Worm (Caenorhabditis elegans) whole organism, young adult: ENCODE data around the gene coq-2.

ENCODE experiments used
- B0019.2 ChIP-seq: fragments of 200-800 bp; sonication (Bioruptor generic); conservative IDR thresholded peaks from 2 replicates; pipeline ENCODE4 v1.3.6; 2022; ENCODE audit warnings: missing genetic modification reagents, missing genetic modification characterization, missing compliant biosample characterization
- F23B12.7 ChIP-seq: sonication (generic microtip); optimal IDR thresholded peaks from 2 replicates; lab custom pipeline; 2017; ENCODE audit warnings: missing genetic modification characterization, mild to moderate bottlenecking, missing compliant biosample characterization, antibody characterized with exemption, moderate library complexity; ENCODE audit not compliant: insufficient read depth
- F33H1.4 ChIP-seq: fragments of 200-800 bp; sonication (Bioruptor generic); IDR thresholded peaks from 2 replicates; pipeline ENCODE4 v1.3.6; 2022; ENCODE audit warnings: missing genetic modification reagents, missing genetic modification characterization, missing compliant biosample characterization
- F39B2.1 ChIP-seq: fragments of 200-800 bp; sonication (Bioruptor generic); IDR thresholded peaks from 2 replicates; pipeline ENCODE4 v1.3.6; 2022; ENCODE audit warnings: missing genetic modification reagents, missing genetic modification characterization, missing compliant biosample characterization
- F49E8.2 ChIP-seq: sonication (generic microtip); optimal IDR thresholded peaks from 3 replicates; lab custom pipeline; 2017; ENCODE audit warnings: missing genetic modification characterization, mild to moderate bottlenecking, missing compliant biosample characterization, antibody characterized with exemption, moderate library complexity; ENCODE audit not compliant: insufficient read depth
- T07F8.4 ChIP-seq: sonication (generic microtip); optimal IDR thresholded peaks from 2 replicates; lab custom pipeline; 2016; ENCODE audit warnings: mild to moderate bottlenecking, missing genetic modification characterization, moderate library complexity, missing compliant biosample characterization
- Y67H2A.10 ChIP-seq: fragments of 200-800 bp; sonication (Bioruptor generic); conservative IDR thresholded peaks from 2 replicates; pipeline ENCODE4 v1.3.6; 2022; ENCODE audit warnings: missing genetic modification reagents, missing genetic modification characterization, missing compliant biosample characterization
- Y79H2A.3 ChIP-seq: fragments of 200-800 bp; sonication (Bioruptor generic); conservative IDR thresholded peaks from 2 replicates; pipeline ENCODE4 v1.3.6; 2022; ENCODE audit warnings: missing genetic modification reagents, missing genetic modification characterization, missing compliant biosample characterization
- akir-1 ChIP-seq: fragments of 200-800 bp; sonication (Bioruptor generic); optimal IDR thresholded peaks from 2 replicates; lab custom pipeline; 2018; ENCODE audit warnings: mild to moderate bottlenecking, missing genetic modification characterization, moderate library complexity, missing compliant biosample characterization
- aptf-2 ChIP-seq: fragments of 200-800 bp; sonication (Bioruptor generic); conservative IDR thresholded peaks from 2 replicates; pipeline ENCODE4 v1.3.6; 2022; ENCODE audit warnings: missing genetic modification reagents, missing genetic modification characterization, missing compliant biosample characterization
- atf-7 ChIP-seq: sonication (generic microtip); optimal IDR thresholded peaks from 2 replicates; lab custom pipeline; 2017; ENCODE audit warnings: mild to moderate bottlenecking, missing genetic modification characterization, missing compliant biosample characterization
- athp-1 ChIP-seq: sonication (generic microtip); optimal IDR thresholded peaks from 2 replicates; lab custom pipeline; 2017; ENCODE audit warnings: mild to moderate bottlenecking, missing genetic modification characterization, missing compliant biosample characterization
- attf-3 ChIP-seq: fragments of 200-800 bp; sonication (Bioruptor generic); conservative IDR thresholded peaks from 2 replicates; pipeline ENCODE4 v1.3.6; 2022; ENCODE audit warnings: missing genetic modification reagents, missing genetic modification characterization, missing compliant biosample characterization
- attf-6 ChIP-seq: fragments of 200-800 bp; sonication (Bioruptor generic); IDR thresholded peaks from 2 replicates; pipeline ENCODE4 v1.3.6; 2022; ENCODE audit warnings: missing genetic modification reagents, missing genetic modification characterization, missing compliant biosample characterization
- cebp-1 ChIP-seq, 2 experiments: fragments of 200-800 bp in 1 of 2; sonication (Bioruptor generic) in 1 of 2; sonication (generic microtip) in 1 of 2; IDR thresholded peaks in 1 of 2; optimal IDR thresholded peaks in 1 of 2; 2 replicates each; pipeline versions ENCODE4 v1.3.6 to Lab custom; 2017 to 2022; ENCODE audit warnings: missing compliant biosample characterization in 2 of 2, missing genetic modification characterization in 2 of 2, mild to moderate bottlenecking in 1 of 2, missing genetic modification reagents in 1 of 2, moderate library complexity in 1 of 2
- ceh-27 ChIP-seq: fragments of 200-800 bp; sonication (Bioruptor generic); optimal IDR thresholded peaks from 2 replicates; lab custom pipeline; 2018; ENCODE audit warnings: mild to moderate bottlenecking, missing genetic modification characterization, moderate library complexity, missing compliant biosample characterization
- ceh-91 ChIP-seq: fragments of 200-800 bp; sonication (Bioruptor generic); IDR thresholded peaks from 2 replicates; pipeline ENCODE4 v1.3.6; 2022; ENCODE audit warnings: missing genetic modification reagents, missing genetic modification characterization, missing compliant biosample characterization
- dox-1 ChIP-seq: fragments of 200-800 bp; sonication (Bioruptor generic); IDR thresholded peaks from 2 replicates; pipeline ENCODE4 v1.3.6; 2022; ENCODE audit warnings: missing genetic modification reagents, missing genetic modification characterization, missing compliant biosample characterization
- dpl-1 ChIP-seq: fragments of 150-350 bp; optimal IDR thresholded peaks from 2 replicates; lab custom pipeline; 2014; ENCODE audit warnings: missing biosample characterization, missing genetic modification reagents, missing genetic modification characterization
- ets-4 ChIP-seq: fragments of 200-800 bp; sonication (Bioruptor generic); optimal IDR thresholded peaks from 2 replicates; lab custom pipeline; 2018; ENCODE audit warnings: mild to moderate bottlenecking, missing genetic modification characterization, missing compliant biosample characterization
- hlh-12 ChIP-seq: sonication (generic microtip); optimal IDR thresholded peaks from 2 replicates; lab custom pipeline; 2016; ENCODE audit warnings: missing genetic modification characterization, missing compliant biosample characterization
- hlh-26 ChIP-seq: fragments of 200-800 bp; sonication (Bioruptor generic); conservative IDR thresholded peaks from 2 replicates; pipeline ENCODE4 v1.3.6; 2022; ENCODE audit warnings: missing genetic modification reagents, missing genetic modification characterization, missing compliant biosample characterization
- lin-26 ChIP-seq: fragments of 200-800 bp; sonication (Bioruptor generic); IDR thresholded peaks from 2 replicates; pipeline ENCODE4 v1.3.6; 2022; ENCODE audit warnings: missing genetic modification reagents, missing genetic modification characterization, missing compliant biosample characterization
- lin-35 ChIP-seq, 3 experiments: fragments of 150-350 bp in 2 of 3; sonication (generic microtip) in 1 of 3; optimal IDR thresholded peaks; 2 replicates each; lab custom pipeline; 2014 to 2018; ENCODE audit warnings: missing biosample characterization in 3 of 3, missing genetic modification characterization in 3 of 3, missing genetic modification reagents in 3 of 3
- lin-40 ChIP-seq: sonication (generic microtip); optimal IDR thresholded peaks from 2 replicates; lab custom pipeline; 2016; ENCODE audit warnings: missing genetic modification characterization, mild to moderate bottlenecking, missing compliant biosample characterization, missing genotype, missing genetic modification reagents
- lin-54 ChIP-seq: fragments of 200-800 bp; sonication (Bioruptor generic); optimal IDR thresholded peaks from 2 replicates; lab custom pipeline; 2018; ENCODE audit warnings: mild to moderate bottlenecking, missing genetic modification characterization, missing compliant biosample characterization
- lir-1 ChIP-seq: fragments of 200-800 bp; sonication (Bioruptor generic); conservative IDR thresholded peaks from 2 replicates; pipeline ENCODE4 v1.3.6; 2022; ENCODE audit warnings: missing genetic modification reagents, missing genetic modification characterization, missing compliant biosample characterization
- lsl-1 ChIP-seq: fragments of 200-800 bp; sonication (Bioruptor generic); optimal IDR thresholded peaks from 2 replicates; lab custom pipeline; 2018; ENCODE audit warnings: mild to moderate bottlenecking, missing genetic modification characterization, moderate library complexity, missing compliant biosample characterization
- lsy-27 ChIP-seq: sonication (generic microtip); optimal IDR thresholded peaks from 2 replicates; lab custom pipeline; 2017; ENCODE audit warnings: missing genetic modification characterization, mild to moderate bottlenecking, missing compliant biosample characterization, antibody characterized with exemption, missing genotype, borderline replicate concordance; ENCODE audit not compliant: insufficient read depth
- madf-10 ChIP-seq: sonication (generic microtip); optimal IDR thresholded peaks from 2 replicates; lab custom pipeline; 2016; ENCODE audit warnings: mild to moderate bottlenecking, missing genetic modification characterization, missing compliant biosample characterization
- madf-3 ChIP-seq: fragments of 200-800 bp; sonication (Bioruptor generic); IDR thresholded peaks from 2 replicates; pipeline ENCODE4 v1.3.6; 2022; ENCODE audit warnings: missing genetic modification reagents, missing genetic modification characterization, missing compliant biosample characterization
- madf-6 ChIP-seq: fragments of 200-800 bp; sonication (Bioruptor generic); IDR thresholded peaks from 2 replicates; pipeline ENCODE4 v1.3.6; 2022; ENCODE audit warnings: missing genetic modification reagents, missing genetic modification characterization, missing compliant biosample characterization
- mcd-1 ChIP-seq: fragments of 200-800 bp; sonication (Bioruptor generic); IDR thresholded peaks from 2 replicates; pipeline ENCODE4 v1.3.6; 2022; ENCODE audit warnings: missing genetic modification reagents, missing genetic modification characterization, missing compliant biosample characterization
- nfyb-1 ChIP-seq: fragments of 200-800 bp; sonication (Bioruptor generic); IDR thresholded peaks from 2 replicates; pipeline ENCODE4 v1.3.6; 2022; ENCODE audit warnings: missing genetic modification reagents, missing genetic modification characterization, missing compliant biosample characterization
- nhr-27 ChIP-seq: fragments of 200-800 bp; sonication (Bioruptor generic); optimal IDR thresholded peaks from 2 replicates; lab custom pipeline; 2018; ENCODE audit warnings: mild to moderate bottlenecking, missing genetic modification characterization, moderate library complexity, missing compliant biosample characterization
- pha-4 ChIP-seq: fragments of 150-350 bp; sonication (generic microtip); optimal IDR thresholded peaks from 2 replicates; lab custom pipeline; 2014; ENCODE audit warnings: missing biosample characterization, missing genetic modification reagents, missing genetic modification characterization
- rcor-1 ChIP-seq: fragments of 200-800 bp; sonication (Bioruptor generic); IDR thresholded peaks from 2 replicates; pipeline ENCODE4 v1.3.6; 2022; ENCODE audit warnings: missing genetic modification reagents, missing genetic modification characterization, missing compliant biosample characterization
- snpc-1.1 ChIP-seq: sonication (generic microtip); optimal IDR thresholded peaks from 2 replicates; lab custom pipeline; 2017; ENCODE audit warnings: missing genetic modification characterization, mild to moderate bottlenecking, missing compliant biosample characterization, antibody characterized with exemption, moderate library complexity, missing genotype, missing genetic modification reagents; ENCODE audit not compliant: insufficient read depth
- snpc-3.4 ChIP-seq: sonication (generic microtip); optimal IDR thresholded peaks from 2 replicates; lab custom pipeline; 2017; ENCODE audit warnings: missing genetic modification characterization, mild to moderate bottlenecking, missing compliant biosample characterization, antibody characterized with exemption, moderate library complexity, missing genotype, missing genetic modification reagents
- tbp1 ChIP-seq: fragments of 200-800 bp; sonication (Bioruptor generic); optimal IDR thresholded peaks from 2 replicates; lab custom pipeline; 2018; ENCODE audit warnings: mild to moderate bottlenecking, missing genetic modification characterization, missing compliant biosample characterization
- unc-130 ChIP-seq: sonication (generic microtip); optimal IDR thresholded peaks from 2 replicates; lab custom pipeline; 2016; ENCODE audit warnings: missing genetic modification reagents, missing genetic modification characterization, missing compliant biosample characterization
- xnd-1 ChIP-seq: sonication (generic microtip); optimal IDR thresholded peaks from 2 replicates; lab custom pipeline; 2016; ENCODE audit warnings: missing genotype, missing genetic modification reagents, missing genetic modification characterization, missing compliant biosample characterization
- ztf-18 ChIP-seq: sonication (generic microtip); optimal IDR thresholded peaks from 2 replicates; lab custom pipeline; 2016; ENCODE audit warnings: missing genotype, mild to moderate bottlenecking, missing genetic modification characterization, missing compliant biosample characterization
- ztf-6 ChIP-seq: fragments of 200-800 bp; sonication (Bioruptor generic); IDR thresholded peaks from 2 replicates; pipeline ENCODE4 v1.3.6; 2022; ENCODE audit warnings: missing genetic modification reagents, missing genetic modification characterization, missing compliant biosample characterization

Gene coq-2

ce11 chrIII:6958674-6959241 lies 23.0 kb downstream of the coq-2 start (continued):
- TF ChIP-seq athp-1 (tag; lab: Kevin White, UChicago), result peak; percentile 71
- TF ChIP-seq lin-26, result no peak
- peak; percentile 49; the same call in 1 of the 2 replicates for TF ChIP-seq nfyb-1 (GFP tag; lab: Robert Waterston, UW)
- no peak for TF ChIP-seq lin-40 (tag; lab: Kevin White, UChicago)
- no peak for TF ChIP-seq hlh-26
- TF ChIP-seq F39B2.1, result 0 out of 2 replicates have a peak, but pooled peaks have one; percentile 13
- peak; percentile 72 for TF ChIP-seq ceh-91
- TF ChIP-seq pha-4 (tag; lab: Kevin White, UChicago), result no peak
- TF ChIP-seq T07F8.4 (tag; lab: Kevin White, UChicago), result no peak
- TF ChIP-seq attf-3, result no peak
- no peak for TF ChIP-seq nhr-27 (tag; lab: Kevin White, UChicago)
- TF ChIP-seq akir-1 (GFP tag; lab: Kevin White, UChicago), result no peak
- no peak for TF ChIP-seq dox-1
- TF ChIP-seq atf-7 (tag; lab: Kevin White, UChicago), result no peak
- TF ChIP-seq ztf-18, result no peak
- TF ChIP-seq, all 124 proteins: peak for 30

ce11 chrIII:6961167-6961566 lies 25.4 kb downstream of the coq-2 start:
- TF ChIP-seq B0019.2 (GFP tag; lab: Robert Waterston, UW), result 0 out of 2 replicates have a peak, but pooled peaks have one; percentile 5
- TF ChIP-seq Y67H2A.10 (GFP tag; lab: Robert Waterston, UW), result 0 out of 2 replicates have a peak, but pooled peaks have one; percentile 27
- no peak for TF ChIP-seq cebp-1 (GFP tag; IDR thresholded peaks at IDR 0.05; lab: Robert Waterston, UW)
- TF ChIP-seq cebp-1 (tag; optimal IDR thresholded peaks at IDR 0.05; lab: Kevin White, UChicago), result peak; percentile 17
- no peak for TF ChIP-seq Y79H2A.3 (GFP tag; lab: Robert Waterston, UW)
- no peak for TF ChIP-seq attf-6 (GFP tag; lab: Robert Waterston, UW)
- TF ChIP-seq ceh-91, result peak; percentile 82
- peak; percentile 77 for TF ChIP-seq madf-3
- no peak for TF ChIP-seq ztf-6 (GFP tag; lab: Robert Waterston, UW)
- peak; percentile 13 for TF ChIP-seq F49E8.2 (tag; lab: Kevin White, UChicago)
- no peak for TF ChIP-seq madf-10 (tag; lab: Kevin White, UChicago)
- TF ChIP-seq tbp1 (GFP tag; lab: Kevin White, UChicago), result peak; percentile 19
- TF ChIP-seq xnd-1 (tag; lab: Kevin White, UChicago), result peak; percentile 75
- TF ChIP-seq attf-3, result peak; percentile 71
- TF ChIP-seq snpc-1.1 (tag; lab: Kevin White, UChicago), result peak; percentile 15
- TF ChIP-seq lsy-27, result peak; percentile 7
- peak; percentile 33; the same call in 1 of the 2 replicates for TF ChIP-seq rcor-1
- TF ChIP-seq unc-130 (GFP tag; lab: Kevin White, UChicago), result peak; percentile 46
- TF ChIP-seq F23B12.7 (tag; lab: Kevin White, UChicago), result peak; percentile 63
- TF ChIP-seq snpc-3.4 (tag; lab: Kevin White, UChicago), result peak; percentile 38
- TF ChIP-seq lin-54 (GFP tag; lab: Kevin White, UChicago), result peak; percentile 64
- TF ChIP-seq ets-4 (GFP tag; lab: Kevin White, UChicago), result no peak
- no peak for TF ChIP-seq ceh-27
- TF ChIP-seq lin-35 (GFP tag; optimal IDR thresholded peaks at IDR 0.05; lab: Kevin White, UChicago), result peak in 1 of 3 experiments; percentile 51
- TF ChIP-seq hlh-12, result no peak
- peak; percentile 92 for TF ChIP-seq dpl-1 (GFP tag; lab: Kevin White, UChicago)
- peak; percentile 72 for TF ChIP-seq F33H1.4 (GFP tag; lab: Robert Waterston, UW)
- peak; percentile 91 for TF ChIP-seq lsl-1 (GFP tag; lab: Kevin White, UChicago)
- TF ChIP-seq mcd-1 (GFP tag; lab: Robert Waterston, UW), result 0 out of 2 replicates have a peak, but pooled peaks have one; percentile 9
- TF ChIP-seq athp-1 (tag; lab: Kevin White, UChicago), result no peak
- TF ChIP-seq aptf-2 (GFP tag; lab: Robert Waterston, UW), result no peak
- peak; percentile 36; the same call in 1 of the 2 replicates for TF ChIP-seq lir-1 (GFP tag; lab: Robert Waterston, UW)
- TF ChIP-seq madf-6 (GFP tag; lab: Robert Waterston, UW), result peak; percentile 95
